Fruit fly (Drosophila melanogaster) whole organism, pupa: ENCODE data around the gene CG14324.
A peak's percentile ranks its signal among the peaks of the same experiment; 100 is the strongest.

Source experiments
- CG10348 ChIP-seq: fragments of 200-800 bp; sonication (Bioruptor generic); IDR thresholded peaks from 2 replicates; pipeline ENCODE4 v1.3.6; 2022; ENCODE audit warnings: missing biosample characterization, missing genetic modification characterization
- CG12605 ChIP-seq: fragments of 200-800 bp; sonication (Bioruptor generic); IDR thresholded peaks from 2 replicates; pipeline ENCODE4 v1.3.6; 2022; ENCODE audit warnings: missing biosample characterization, missing genetic modification characterization
- CG13204 ChIP-seq: fragments of 200-800 bp; sonication (Bioruptor generic); optimal IDR thresholded peaks from 2 replicates; lab custom pipeline; 2018; ENCODE audit warnings: missing biosample characterization, mild to moderate bottlenecking, missing genetic modification characterization, moderate library complexity
- CG14655 ChIP-seq: fragments of 200-800 bp; sonication (Bioruptor generic); optimal IDR thresholded peaks from 3 replicates; lab custom pipeline; 2017; ENCODE audit warnings: mild to moderate bottlenecking, missing biosample characterization, missing genetic modification reagents, missing genetic modification characterization
- CG15710 ChIP-seq: fragments of 200-800 bp; sonication (Bioruptor generic); optimal IDR thresholded peaks from 2 replicates; lab custom pipeline; 2018; ENCODE audit warnings: missing biosample characterization, mild to moderate bottlenecking, missing genetic modification characterization, moderate library complexity
- CG17806 ChIP-seq: fragments of 200-800 bp; sonication (Bioruptor generic); optimal IDR thresholded peaks from 2 replicates; lab custom pipeline; 2018; ENCODE audit warnings: missing biosample characterization, mild to moderate bottlenecking, missing genetic modification characterization, moderate library complexity
- CG32121 ChIP-seq: fragments of 200-800 bp; sonication (Bioruptor generic); IDR thresholded peaks from 2 replicates; pipeline ENCODE4 v1.3.6; 2022; ENCODE audit warnings: missing biosample characterization, missing genetic modification characterization
- CG34367 ChIP-seq: fragments of 200-800 bp; sonication (Bioruptor generic); optimal IDR thresholded peaks from 2 replicates; lab custom pipeline; 2018; ENCODE audit warnings: missing biosample characterization, mild to moderate bottlenecking, missing genetic modification characterization
- CG4496 ChIP-seq: fragments of 200-800 bp; sonication (Bioruptor generic); IDR thresholded peaks from 3 replicates; pipeline ENCODE4 v1.3.6; 2022; ENCODE audit warnings: missing biosample characterization, missing genetic modification characterization
- CG8159 ChIP-seq: fragments of 200-800 bp; sonication (Bioruptor generic); optimal IDR thresholded peaks from 3 replicates; lab custom pipeline; 2018; ENCODE audit warnings: missing biosample characterization, mild to moderate bottlenecking, missing genetic modification characterization, moderate library complexity
- CG8301 ChIP-seq: fragments of 200-800 bp; sonication (Bioruptor generic); optimal IDR thresholded peaks from 2 replicates; lab custom pipeline; 2018; ENCODE audit warnings: missing biosample characterization, mild to moderate bottlenecking, missing genetic modification characterization
- CG9948 ChIP-seq: fragments of 200-800 bp; sonication (Bioruptor generic); optimal IDR thresholded peaks from 2 replicates; lab custom pipeline; 2018; ENCODE audit warnings: missing biosample characterization, mild to moderate bottlenecking, missing genetic modification characterization, moderate library complexity
- D1 ChIP-seq: fragments of 200-800 bp; sonication (Bioruptor generic); optimal IDR thresholded peaks from 2 replicates; lab custom pipeline; 2018; ENCODE audit warnings: missing biosample characterization, mild to moderate bottlenecking, missing genetic modification characterization, moderate library complexity
- EcR ChIP-seq: fragments of 200-800 bp; sonication (Bioruptor generic); optimal IDR thresholded peaks from 3 replicates; lab custom pipeline; 2019; ENCODE audit warnings: missing biosample characterization, missing genetic modification characterization, mild to moderate bottlenecking, moderate library complexity, missing genetic modification reagents
- Ets98B ChIP-seq: fragments of 200-800 bp; sonication (Bioruptor generic); IDR thresholded peaks from 2 replicates; pipeline ENCODE4 v1.3.6; 2022; ENCODE audit warnings: missing biosample characterization, missing genetic modification characterization
- Pif1A ChIP-seq: fragments of 200-800 bp; sonication (Bioruptor generic); optimal IDR thresholded peaks from 3 replicates; lab custom pipeline; 2016; ENCODE audit warnings: missing biosample characterization, missing genetic modification characterization
- Pif1B ChIP-seq: fragments of 200-800 bp; sonication (Bioruptor generic); optimal IDR thresholded peaks from 3 replicates; lab custom pipeline; 2016; ENCODE audit warnings: missing biosample characterization, missing genetic modification characterization
- Snoo ChIP-seq: fragments of 200-800 bp; sonication (Bioruptor generic); optimal IDR thresholded peaks from 3 replicates; lab custom pipeline; 2017; ENCODE audit warnings: missing biosample characterization, mild to moderate bottlenecking, missing genetic modification characterization, inconsistent platforms
- fd96Ca ChIP-seq: fragments of 200-800 bp; sonication (Bioruptor generic); IDR thresholded peaks from 3 replicates; pipeline ENCODE4 v1.3.6; 2022; ENCODE audit warnings: missing biosample characterization, missing genetic modification characterization
- gl ChIP-seq: fragments of 200-800 bp; sonication (Bioruptor generic); optimal IDR thresholded peaks from 2 replicates; lab custom pipeline; 2018; ENCODE audit warnings: missing biosample characterization, mild to moderate bottlenecking, missing genetic modification characterization
- rn ChIP-seq: fragments of 200-800 bp; sonication (Bioruptor generic); IDR thresholded peaks from 2 replicates; pipeline ENCODE4 v1.3.6; 2022; ENCODE audit warnings: missing biosample characterization, missing genetic modification characterization

The CG14324 gene

dm6 chr3R:17653879-17654278, 35.3 kb upstream of the CG14324 start:
- TF ChIP-seq gl (tag; lab: Kevin White, UChicago) = no peak
- no peak for TF ChIP-seq CG8159 (tag; lab: Kevin White, UChicago)
- no peak for TF ChIP-seq Pif1B (GFP tag; lab: Kevin White, UChicago)
- no peak for TF ChIP-seq CG14655 (GFP tag; lab: Kevin White, UChicago)
- no peak for TF ChIP-seq EcR (GFP tag; lab: Kevin White, UChicago)
- no peak for TF ChIP-seq CG10348 (GFP tag; lab: Robert Waterston, UW)

- TF ChIP-seq CG10348 (GFP tag; lab: Robert Waterston, UW) = no peak
- TF ChIP-seq CG15710 (tag; lab: Kevin White, UChicago) = no peak
- TF ChIP-seq CG4496 (GFP tag; lab: Robert Waterston, UW) = no peak
- no peak for TF ChIP-seq CG9948 (tag; lab: Kevin White, UChicago)
- no peak for TF ChIP-seq CG8159 (tag; lab: Kevin White, UChicago)
- no peak for TF ChIP-seq rn
- TF ChIP-seq Ets98B (GFP tag; lab: Robert Waterston, UW) = no peak
- no peak for TF ChIP-seq CG12605 (GFP tag; lab: Robert Waterston, UW)
- TF ChIP-seq Snoo = no peak
These were observed 28.8 kb upstream of the CG14324 start, which contains the start of gene CG14322 for dm6 chr3R:17647444-17647843. TSS of gene CG14322 (plus strand) at chr3R:17647679.

dm6 chr3R:17646102-17647050, 27.8 kb upstream of the CG14324 start:
- no peak for TF ChIP-seq CG34367
- no peak for TF ChIP-seq Snoo
- TF ChIP-seq Pif1A = no peak
- TF ChIP-seq, all 21 proteins: peak for 0

dm6 chr3R:17645239-17645638, 26.6 kb upstream of the CG14324 start:
- no peak for TF ChIP-seq gl (tag; lab: Kevin White, UChicago)
- peak; percentile 22; the same call in 1 of the 3 replicates for TF ChIP-seq CG4496 (GFP tag; lab: Robert Waterston, UW)

- TF ChIP-seq CG34367 (no peak), CG15710 (tag; lab: Kevin White, UChicago) (no peak), CG10348 (GFP tag; lab: Robert Waterston, UW) (no peak), D1 (tag; lab: Kevin White, UChicago) (no peak), EcR (GFP tag; lab: Kevin White, UChicago) (no peak), Pif1B (GFP tag; lab: Kevin White, UChicago) (no peak), Snoo (no peak), CG4496 (GFP tag; lab: Robert Waterston, UW) (no peak), gl (tag; lab: Kevin White, UChicago) (no peak), CG13204 (GFP tag; lab: Kevin White, UChicago) (no peak), Pif1A (no peak), CG32121 (GFP tag; lab: Robert Waterston, UW) (no peak), CG8159 (tag; lab: Kevin White, UChicago) (no peak), rn (no peak), CG17806 (tag; lab: Kevin White, UChicago) (no peak), Ets98B (GFP tag; lab: Robert Waterston, UW) (no peak), CG12605 (GFP tag; lab: Robert Waterston, UW) (no peak), CG8301 (no peak), CG14655 (GFP tag; lab: Kevin White, UChicago) (no peak)
These were observed 25.4 kb upstream of the CG14324 start for dm6 chr3R:17644019-17644418.

dm6 chr3R:17631176-17631865, 12.7 kb upstream of the CG14324 start:
- TF ChIP-seq CG9948 (tag; lab: Kevin White, UChicago) (no peak), rn (no peak), CG4496 (GFP tag; lab: Robert Waterston, UW) (no peak), Pif1A (no peak), fd96Ca (GFP tag; lab: Robert Waterston, UW) (no peak), Pif1B (GFP tag; lab: Kevin White, UChicago) (no peak), CG10348 (GFP tag; lab: Robert Waterston, UW) (no peak), CG14655 (GFP tag; lab: Kevin White, UChicago) (no peak), CG12605 (GFP tag; lab: Robert Waterston, UW) (no peak), CG13204 (GFP tag; lab: Kevin White, UChicago) (no peak), CG34367 (no peak), EcR (GFP tag; lab: Kevin White, UChicago) (no peak), CG8159 (tag; lab: Kevin White, UChicago) (no peak), D1 (tag; lab: Kevin White, UChicago) (no peak)
